Worm (Caenorhabditis elegans) whole organism, young adult: ENCODE data around the gene inx-11.

Experiments used
- F57A8.1 ChIP-seq: fragments of 200-800 bp; sonication (Bioruptor generic); optimal IDR thresholded peaks from 2 replicates; lab custom pipeline; 2018; ENCODE audit warnings: mild to moderate bottlenecking, missing genetic modification characterization, moderate library complexity, missing compliant biosample characterization
- Y67H2A.10 ChIP-seq: fragments of 200-800 bp; sonication (Bioruptor generic); conservative IDR thresholded peaks from 2 replicates; pipeline ENCODE4 v1.3.6; 2022; ENCODE audit warnings: missing genetic modification reagents, missing genetic modification characterization, missing compliant biosample characterization
- ccch-3 ChIP-seq: fragments of 200-800 bp; sonication (Bioruptor generic); optimal IDR thresholded peaks from 2 replicates; lab custom pipeline; 2018; ENCODE audit warnings: mild to moderate bottlenecking, missing genetic modification characterization, missing compliant biosample characterization
- snpc-1.1 ChIP-seq: sonication (generic microtip); optimal IDR thresholded peaks from 2 replicates; lab custom pipeline; 2017; ENCODE audit warnings: missing genetic modification characterization, mild to moderate bottlenecking, missing compliant biosample characterization, antibody characterized with exemption, moderate library complexity, missing genotype, missing genetic modification reagents; ENCODE audit not compliant: insufficient read depth
- snpc-3.4 ChIP-seq: sonication (generic microtip); optimal IDR thresholded peaks from 2 replicates; lab custom pipeline; 2017; ENCODE audit warnings: missing genetic modification characterization, mild to moderate bottlenecking, missing compliant biosample characterization, antibody characterized with exemption, moderate library complexity, missing genotype, missing genetic modification reagents

DNA sequence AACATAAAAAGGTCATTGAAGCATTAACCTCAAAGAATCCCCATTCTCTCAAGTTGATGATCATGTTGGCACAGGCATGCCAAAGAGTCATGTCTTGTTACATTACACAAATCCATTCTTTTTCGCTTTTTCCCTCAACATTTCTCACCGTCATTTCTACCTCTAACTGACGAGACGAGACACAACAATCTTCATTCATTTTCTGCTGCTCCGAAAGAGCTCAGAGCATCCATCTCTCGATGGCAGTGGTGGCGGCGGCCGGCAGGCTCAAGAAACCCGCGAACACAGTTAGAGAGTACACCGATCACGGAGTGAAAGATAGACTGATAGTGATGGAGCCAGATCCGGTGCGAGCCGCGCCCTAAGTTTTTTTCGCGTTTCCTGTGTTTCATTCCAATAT lies 9.9 kb upstream of the inx-11 start:
- TF ChIP-seq snpc-3.4 (tag; lab: Kevin White, UChicago) = no peak
- no peak for TF ChIP-seq Y67H2A.10 (GFP tag; lab: Robert Waterston, UW)
- TF ChIP-seq F57A8.1 = no peak
- TF ChIP-seq snpc-1.1 (tag; lab: Kevin White, UChicago) = no peak
- no peak for TF ChIP-seq ccch-3
